Fruit fly (Drosophila melanogaster): Measurements from ENCODE around the gene CG12708.
A peak's percentile ranks its signal among the peaks of the same experiment; 100 is the strongest.

DNA sequence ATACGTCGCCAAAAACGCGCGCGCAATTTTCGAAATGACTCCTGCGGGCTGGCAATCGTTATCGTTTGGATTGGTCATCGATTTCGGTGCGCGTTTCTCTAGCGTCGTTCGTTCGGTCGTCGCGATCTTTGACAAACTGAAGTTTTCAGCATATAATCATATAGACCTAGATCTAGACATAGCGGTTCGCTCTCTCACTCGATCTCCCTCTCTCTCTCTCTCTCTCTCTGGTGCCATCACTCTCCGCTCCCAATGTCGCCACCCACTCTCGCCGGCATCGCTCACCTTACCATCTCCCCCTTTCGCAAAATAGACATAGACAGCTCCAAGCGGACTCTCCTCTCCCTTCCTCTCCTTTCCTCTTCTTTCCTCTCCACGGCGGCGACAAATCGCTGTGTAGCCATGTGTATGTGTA, 42.0 kb upstream of the CG12708 start, which contains the start of gene sog:
- TF ChIP-seq onecut (GFP tag; IDR thresholded peaks at IDR 0.05) (0 out of 2 replicates have a peak, but pooled peaks have one; percentile 6), CG2199 (GFP tag; IDR thresholded peaks at IDR 0.05) (no peak), lmd (GFP tag; IDR thresholded peaks at IDR 0.05) (no peak), Vsx1 (GFP tag; optimal IDR thresholded peaks at IDR 0.05) (no peak), nau (GFP tag; optimal IDR thresholded peaks at IDR 0.05) (no peak), Scr (GFP tag; IDR thresholded peaks at IDR 0.05; ENCODE audit: partially characterized antibody) (no peak)
